Fruit fly (Drosophila melanogaster) whole organism, larva: ENCODE results near the gene CG14285.

Source experiments
- noc ChIP-seq: fragments of 200-800 bp; sonication (Bioruptor generic); optimal IDR thresholded peaks from 3 replicates; lab custom pipeline; 2019; ENCODE audit warnings: missing biosample characterization, mild to moderate bottlenecking, missing genetic modification characterization, moderate library complexity

The CG14285 gene

dm6 chr3R:19071951-19072350 lies 47.1 kb downstream of the CG14285 start:
- no peak for TF ChIP-seq noc (tag; lab: Kevin White, UChicago)

dm6 chr3R:19073002-19073401 lies 48.1 kb downstream of the CG14285 start:
- no peak for TF ChIP-seq noc (tag; lab: Kevin White, UChicago)

- no peak for TF ChIP-seq noc (tag; lab: Kevin White, UChicago)
Measured at dm6 chr3R:19074207-19074606, 49.3 kb downstream of the CG14285 start.

- no peak for TF ChIP-seq noc (tag; lab: Kevin White, UChicago)
Measured at dm6 chr3R:19075135-19075534, 50.2 kb downstream of the CG14285 start.
